Worm (Caenorhabditis elegans): Measurements from ENCODE around the gene K02D10.8.

K02D10.8 gene

DNA sequence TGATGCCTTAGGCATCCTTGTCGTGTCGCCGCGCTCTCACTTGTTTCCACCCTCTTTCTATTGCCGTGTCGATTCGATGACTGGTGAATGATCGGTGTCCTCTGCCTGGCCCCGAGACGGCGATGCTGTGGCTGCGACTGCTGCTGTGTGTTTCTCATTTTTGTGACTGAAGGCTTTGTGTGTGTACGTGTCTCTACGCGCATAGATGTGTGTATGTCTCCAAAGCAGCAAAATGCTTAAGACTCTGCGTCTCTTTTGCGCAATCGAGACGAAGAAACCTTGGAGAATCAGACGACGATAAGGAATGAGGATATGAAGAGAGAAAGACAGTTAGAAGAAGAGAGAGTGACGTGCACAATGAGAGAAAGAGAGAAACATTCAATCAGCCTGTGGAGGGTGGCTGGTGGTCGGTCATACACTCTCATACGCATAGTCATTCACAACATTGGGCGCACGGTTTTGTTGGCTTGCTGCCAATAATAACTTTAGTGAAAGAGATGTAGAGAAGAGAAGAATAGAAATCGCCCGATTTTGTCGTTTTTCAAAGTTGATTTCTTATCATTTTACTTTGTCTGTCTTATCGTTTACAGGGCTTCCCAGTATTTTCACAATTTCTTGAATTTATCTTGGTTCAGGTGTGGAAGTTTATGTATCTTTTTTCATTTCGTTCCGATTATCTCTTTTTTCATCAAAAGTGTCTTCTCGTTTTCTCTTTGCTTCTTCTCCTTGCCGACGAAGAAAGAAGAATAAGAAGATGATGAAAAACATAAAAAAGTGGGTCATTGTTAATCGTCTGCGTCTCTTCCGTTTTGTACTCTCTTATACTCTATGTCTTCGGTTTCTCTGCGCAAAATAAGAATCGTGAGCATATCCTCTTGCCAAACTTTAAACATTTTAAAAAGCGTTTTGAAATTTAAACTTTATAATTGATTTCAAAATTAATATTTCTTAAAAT lies 16.0 kb downstream of the K02D10.8 start (continued):
- no peak for TF ChIP-seq Y53F4B.3 (GFP tag; IDR thresholded peaks at IDR 0.05)
- TF ChIP-seq F49E8.2 (tag; optimal IDR thresholded peaks at IDR 0.05; ENCODE audit: insufficient read depth) = no peak
- TF ChIP-seq ztf-26 (tag; optimal IDR thresholded peaks at IDR 0.05) = peak; percentile 84
- peak; percentile 35; the same call in 1 of the 2 replicates for TF ChIP-seq F33H1.4 (GFP tag; IDR thresholded peaks at IDR 0.05)
- peak; percentile 35; the same call in 1 of the 2 replicates for TF ChIP-seq ekl-4 (GFP tag; IDR thresholded peaks at IDR 0.05)
- TF ChIP-seq Y67H2A.10 (GFP tag; conservative IDR thresholded peaks at IDR 0.05) = no peak
- peak; percentile 33; the same call in 1 of the 2 replicates for TF ChIP-seq rcor-1 (GFP tag; IDR thresholded peaks at IDR 0.05)
- TF ChIP-seq egl-44 (GFP tag; IDR thresholded peaks at IDR 0.05) = no peak; the same call in 1 of the 2 replicates
- no peak for TF ChIP-seq F55B11.4 (tag; optimal IDR thresholded peaks at IDR 0.05; ENCODE audit: borderline replicate concordance, insufficient read depth)
- TF ChIP-seq somi-1 (GFP tag; optimal IDR thresholded peaks at IDR 0.05) = peak; percentile 94
- TF ChIP-seq xnd-1 (tag; optimal IDR thresholded peaks at IDR 0.05) = no peak
- no peak for TF ChIP-seq madf-6 (GFP tag; IDR thresholded peaks at IDR 0.05)
- TF ChIP-seq lin-26 (GFP tag; IDR thresholded peaks at IDR 0.05) = peak; percentile 75; the same call in 1 of the 2 replicates
- peak; percentile 99 for TF ChIP-seq nhr-80 (tag; optimal IDR thresholded peaks at IDR 0.05)
- no peak for TF ChIP-seq mel-28 (tag; optimal IDR thresholded peaks at IDR 0.05; ENCODE audit: borderline replicate concordance)
- TF ChIP-seq bed-1 (GFP tag; IDR thresholded peaks at IDR 0.05) = no peak
- no peak for TF ChIP-seq dpff-1 (tag; optimal IDR thresholded peaks at IDR 0.05)
- peak; percentile 49; the same call in 1 of the 2 replicates for TF ChIP-seq lir-1 (GFP tag; conservative IDR thresholded peaks at IDR 0.05)
- TF ChIP-seq ztf-3 (GFP tag; optimal IDR thresholded peaks at IDR 0.05) = peak; percentile 83
- peak; percentile 96 for TF ChIP-seq lin-40 (tag; optimal IDR thresholded peaks at IDR 0.05)
- no peak for TF ChIP-seq madf-3 (GFP tag; IDR thresholded peaks at IDR 0.05)
- peak; percentile 80 for TF ChIP-seq tlf-1 (GFP tag; optimal IDR thresholded peaks at IDR 0.05)
- TF ChIP-seq B0261.1 (tag; optimal IDR thresholded peaks at IDR 0.05) = no peak
- no peak for TF ChIP-seq aptf-2 (GFP tag; conservative IDR thresholded peaks at IDR 0.05)
- TF ChIP-seq ceh-100 (GFP tag; IDR thresholded peaks at IDR 0.05) = peak; percentile 37; the same call in 1 of the 2 replicates
- TF ChIP-seq die-1 (tag; optimal IDR thresholded peaks at IDR 0.05) = peak; percentile 4
- no peak for TF ChIP-seq nhr-27 (tag; optimal IDR thresholded peaks at IDR 0.05)
- TF ChIP-seq F52B5.7 (tag; optimal IDR thresholded peaks at IDR 0.05) = no peak
- TF ChIP-seq K12H6.12 (tag; optimal IDR thresholded peaks at IDR 0.05) = peak; percentile 98
- no peak for TF ChIP-seq ceh-91 (GFP tag; IDR thresholded peaks at IDR 0.05)
- TF ChIP-seq C06A6.2 (GFP tag; conservative IDR thresholded peaks at IDR 0.05) = peak; percentile 68
- TF ChIP-seq ceh-40 (GFP tag; IDR thresholded peaks at IDR 0.05) = no peak
- TF ChIP-seq egrh-3 (GFP tag; IDR thresholded peaks at IDR 0.05) = peak; percentile 53; the same call in 1 of the 2 replicates
- TF ChIP-seq unc-62 (GFP tag; optimal IDR thresholded peaks at IDR 0.05) = peak; percentile 89
- peak; percentile 70 for TF ChIP-seq akir-1 (GFP tag; optimal IDR thresholded peaks at IDR 0.05)
- TF ChIP-seq mcd-1 (GFP tag; IDR thresholded peaks at IDR 0.05) = peak; percentile 69
- no peak for TF ChIP-seq nfya-2 (GFP tag; IDR thresholded peaks at IDR 0.05)
- no peak for TF ChIP-seq C17E4.6 (GFP tag; IDR thresholded peaks at IDR 0.05)
- TF ChIP-seq ceh-58 (GFP tag; IDR thresholded peaks at IDR 0.05) = no peak
- no peak for TF ChIP-seq nhr-179 (tag; optimal IDR thresholded peaks at IDR 0.05)
- TF ChIP-seq attf-5 (GFP tag; optimal IDR thresholded peaks at IDR 0.05) = peak; percentile 97
- TF ChIP-seq hmg-1.2 (GFP tag; IDR thresholded peaks at IDR 0.05) = peak; percentile 91
- TF ChIP-seq sea-2 (GFP tag; IDR thresholded peaks at IDR 0.05) = no peak
- TF ChIP-seq mes-4 (tag; optimal IDR thresholded peaks at IDR 0.05) = no peak
- TF ChIP-seq hsf-1 (GFP tag; IDR thresholded peaks at IDR 0.05) = no peak
- no peak for TF ChIP-seq him-1 (tag; optimal IDR thresholded peaks at IDR 0.05)
- no peak for TF ChIP-seq lsy-27 (tag; optimal IDR thresholded peaks at IDR 0.05; ENCODE audit: borderline replicate concordance, insufficient read depth)

Data from whole organism, young adult.